Fruit fly (Drosophila melanogaster) whole organism, embryonic: ENCODE data around the gene CG14036.

Source experiments
- Abd-B ChIP-seq: fragments of 200-800 bp; sonication (Bioruptor generic); optimal IDR thresholded peaks from 2 replicates; lab custom pipeline; 2018; ENCODE audit warnings: missing biosample characterization, mild to moderate bottlenecking, missing genetic modification characterization, moderate library complexity
- Atf-2 ChIP-seq: fragments of 200-800 bp; sonication (Bioruptor generic); optimal IDR thresholded peaks from 2 replicates; lab custom pipeline; 2016; ENCODE audit warnings: missing biosample characterization, missing genetic modification characterization
- BtbVII ChIP-seq: fragments of 200-800 bp; sonication (Bioruptor generic); optimal IDR thresholded peaks from 3 replicates; lab custom pipeline; 2017; ENCODE audit warnings: missing biosample characterization, mild to moderate bottlenecking, missing genetic modification characterization
- CG15601 ChIP-seq: fragments of 200-800 bp; sonication (Bioruptor generic); optimal IDR thresholded peaks from 3 replicates; lab custom pipeline; 2019; ENCODE audit warnings: missing biosample characterization, mild to moderate bottlenecking, missing genetic modification characterization, moderate library complexity
- CG15696 ChIP-seq: fragments of 200-800 bp; sonication (Bioruptor generic); optimal IDR thresholded peaks from 2 replicates; lab custom pipeline; 2019; ENCODE audit warnings: missing biosample characterization, mild to moderate bottlenecking, missing genetic modification characterization, moderate library complexity
- CG17568 ChIP-seq: fragments of 200-800 bp; sonication (Bioruptor generic); optimal IDR thresholded peaks from 2 replicates; lab custom pipeline; 2018; ENCODE audit warnings: missing biosample characterization, mild to moderate bottlenecking, missing genetic modification characterization, moderate library complexity
- CG17612 ChIP-seq: fragments of 200-800 bp; sonication (Bioruptor generic); IDR thresholded peaks from 2 replicates; pipeline ENCODE4 v1.3.6; 2022; ENCODE audit warnings: missing biosample characterization, missing genetic modification characterization
- CG1792 ChIP-seq: fragments of 200-800 bp; sonication (Bioruptor generic); optimal IDR thresholded peaks from 2 replicates; lab custom pipeline; 2016; ENCODE audit warnings: missing biosample characterization, missing genetic modification characterization
- CG30020 ChIP-seq: fragments of 200-800 bp; optimal IDR thresholded peaks from 2 replicates; lab custom pipeline; 2019; ENCODE audit warnings: missing biosample characterization, mild to moderate bottlenecking, missing genetic modification characterization, moderate library complexity
- CG4730 ChIP-seq: fragments of 200-800 bp; sonication (Bioruptor generic); IDR thresholded peaks from 2 replicates; pipeline ENCODE4 v1.3.6; 2022; ENCODE audit warnings: missing biosample characterization, missing genetic modification characterization
- CG5180 ChIP-seq: fragments of 200-800 bp; sonication (Bioruptor generic); optimal IDR thresholded peaks from 3 replicates; lab custom pipeline; 2017; ENCODE audit warnings: missing biosample characterization, missing genetic modification characterization, mild to moderate bottlenecking, moderate library complexity, missing genetic modification reagents
- CG7357 ChIP-seq: fragments of 200-800 bp; sonication (Bioruptor generic); IDR thresholded peaks from 3 replicates; pipeline ENCODE4 v1.3.6; 2022; ENCODE audit warnings: missing biosample characterization, missing genetic modification characterization
- CG7928 ChIP-seq: fragments of 200-800 bp; sonication (Bioruptor generic); optimal IDR thresholded peaks from 2 replicates; lab custom pipeline; 2017; ENCODE audit warnings: missing biosample characterization, mild to moderate bottlenecking, missing genetic modification characterization
- CG8924 ChIP-seq: fragments of 200-800 bp; optimal IDR thresholded peaks from 3 replicates; lab custom pipeline; 2019; ENCODE audit warnings: missing biosample characterization, mild to moderate bottlenecking, missing genetic modification characterization, moderate library complexity
- CG9215 ChIP-seq: fragments of 200-800 bp; sonication (Bioruptor generic); IDR thresholded peaks from 2 replicates; pipeline ENCODE4 v1.3.6; 2022; ENCODE audit warnings: missing biosample characterization, missing genetic modification characterization
- CrebB ChIP-seq: fragments of 200-800 bp; sonication (Bioruptor generic); optimal IDR thresholded peaks from 3 replicates; lab custom pipeline; 2018; ENCODE audit warnings: missing biosample characterization, mild to moderate bottlenecking, missing genetic modification characterization
- Doc2 ChIP-seq: fragments of 200-800 bp; sonication (Bioruptor generic); IDR thresholded peaks from 2 replicates; pipeline ENCODE4 v1.3.6; 2022; ENCODE audit warnings: missing biosample characterization, missing genetic modification characterization
- Ets65A ChIP-seq: fragments of 200-800 bp; sonication (Bioruptor generic); peaks from one replicate; lab custom pipeline; 2016; ENCODE audit warnings: missing biosample characterization, missing genetic modification characterization
- Ets97D ChIP-seq: fragments of 200-800 bp; sonication (Bioruptor generic); optimal IDR thresholded peaks from 3 replicates; lab custom pipeline; 2016; ENCODE audit warnings: missing biosample characterization, missing genetic modification characterization
- GATAe ChIP-seq: fragments of 200-800 bp; sonication (Bioruptor generic); conservative IDR thresholded peaks from 2 replicates; pipeline ENCODE4 v1.3.6; 2022; ENCODE audit warnings: missing biosample characterization, missing genetic modification characterization
- HLHmδ ChIP-seq: fragments of 200-800 bp; sonication (Bioruptor generic); optimal IDR thresholded peaks from 2 replicates; lab custom pipeline; 2018; ENCODE audit warnings: missing biosample characterization, mild to moderate bottlenecking, missing genetic modification characterization, moderate library complexity
- Hr39 ChIP-seq: fragments of >200 bp; optimal IDR thresholded peaks from 2 replicates; lab custom pipeline; 2017
- Hsf ChIP-seq: fragments of 200-800 bp; sonication (Bioruptor generic); optimal IDR thresholded peaks from 3 replicates; lab custom pipeline; 2016; ENCODE audit warnings: missing biosample characterization, missing genetic modification characterization
- MBD-R2 ChIP-seq: fragments of 200-800 bp; sonication (Bioruptor generic); IDR thresholded peaks from 2 replicates; pipeline ENCODE4 v1.3.6; 2022; ENCODE audit warnings: missing biosample characterization, missing genetic modification characterization
- MESR4 ChIP-seq: fragments of 200-800 bp; sonication (Bioruptor generic); optimal IDR thresholded peaks from 2 replicates; lab custom pipeline; 2018; ENCODE audit warnings: missing biosample characterization, mild to moderate bottlenecking, missing genetic modification characterization, moderate library complexity
- Mad ChIP-seq: fragments of 200-800 bp; sonication (Bioruptor generic); optimal IDR thresholded peaks from 2 replicates; lab custom pipeline; 2016; ENCODE audit warnings: missing biosample characterization, missing genetic modification characterization
- TFAM ChIP-seq: fragments of 200-800 bp; sonication (Bioruptor generic); optimal IDR thresholded peaks from 2 replicates; lab custom pipeline; 2017; ENCODE audit warnings: missing biosample characterization, missing genetic modification characterization, inconsistent platforms
- ato ChIP-seq: fragments of 200-800 bp; sonication (Bioruptor generic); IDR thresholded peaks from 2 replicates; pipeline ENCODE4 v1.3.6; 2022; ENCODE audit warnings: missing biosample characterization, missing genetic modification characterization; ENCODE audit not compliant: partially characterized antibody
- bbx ChIP-seq: fragments of 200-800 bp; sonication (Bioruptor generic); IDR thresholded peaks from 2 replicates; pipeline ENCODE4 v1.3.6; 2022; ENCODE audit warnings: missing biosample characterization, missing genetic modification characterization; ENCODE audit not compliant: partially characterized antibody
- chinmo ChIP-seq: fragments of 200-800 bp; sonication (Bioruptor generic); IDR thresholded peaks from 4 replicates; pipeline ENCODE4 v1.3.6; 2022; ENCODE audit warnings: missing biosample characterization, missing genetic modification characterization; ENCODE audit not compliant: partially characterized antibody
- ftz-f1 ChIP-seq: fragments of 200-800 bp; sonication (Bioruptor generic); optimal IDR thresholded peaks from 2 replicates; lab custom pipeline; 2016; ENCODE audit warnings: missing biosample characterization, missing genetic modification characterization
- gcm ChIP-seq: fragments of 200-800 bp; sonication (Bioruptor generic); optimal IDR thresholded peaks from 2 replicates; lab custom pipeline; 2019; ENCODE audit warnings: missing biosample characterization, mild to moderate bottlenecking, missing genetic modification characterization, moderate library complexity
- jigr1 ChIP-seq: fragments of 200-800 bp; sonication (Bioruptor generic); IDR thresholded peaks from 3 replicates; pipeline ENCODE4 v1.3.6; 2022; ENCODE audit warnings: missing biosample characterization, missing genetic modification characterization
- peb ChIP-seq: fragments of 200-800 bp; sonication (Bioruptor generic); IDR thresholded peaks from 2 replicates; pipeline ENCODE4 v1.3.6; 2022; ENCODE audit warnings: missing biosample characterization, missing genetic modification characterization
- pfk ChIP-seq: fragments of 200-800 bp; sonication (Bioruptor generic); optimal IDR thresholded peaks from 2 replicates; lab custom pipeline; 2018; ENCODE audit warnings: missing biosample characterization, mild to moderate bottlenecking, missing genetic modification characterization, moderate library complexity
- pho ChIP-seq: fragments of 200-800 bp; sonication (Bioruptor generic); optimal IDR thresholded peaks from 2 replicates; lab custom pipeline; 2016; ENCODE audit warnings: missing biosample characterization, missing genetic modification characterization
- row ChIP-seq: fragments of 200-800 bp; sonication (Bioruptor generic); IDR thresholded peaks from 3 replicates; pipeline ENCODE4 v1.3.6; 2022; ENCODE audit warnings: missing biosample characterization, missing genetic modification characterization
- sens ChIP-seq: fragments of 200-800 bp; sonication (Bioruptor generic); peaks from one replicate; lab custom pipeline; 2016; ENCODE audit warnings: missing biosample characterization, missing genetic modification characterization
- sisA ChIP-seq: fragments of 200-800 bp; sonication (Bioruptor generic); IDR thresholded peaks from 2 replicates; pipeline ENCODE4 v1.3.6; 2022; ENCODE audit warnings: missing biosample characterization, missing genetic modification characterization
- so ChIP-seq: fragments of 200-800 bp; sonication (Bioruptor generic); IDR thresholded peaks from 3 replicates; pipeline ENCODE4 v1.3.6; 2022; ENCODE audit warnings: missing biosample characterization, missing genetic modification characterization
- sqz ChIP-seq: fragments of 200-800 bp; sonication (Bioruptor generic); optimal IDR thresholded peaks from 3 replicates; lab custom pipeline; 2018; ENCODE audit warnings: missing biosample characterization, mild to moderate bottlenecking, missing genetic modification characterization
- trh ChIP-seq: fragments of 200-800 bp; sonication (Bioruptor generic); optimal IDR thresholded peaks from 2 replicates; lab custom pipeline; 2016; ENCODE audit warnings: missing biosample characterization, missing genetic modification characterization
- ttk ChIP-seq: fragments of 200-800 bp; sonication (Bioruptor generic); IDR thresholded peaks from 2 replicates; pipeline ENCODE4 v2.1.2; 2022; ENCODE audit warnings: missing biosample characterization, missing genetic modification characterization
- unpg ChIP-seq: fragments of 200-800 bp; sonication (Bioruptor generic); optimal IDR thresholded peaks from 3 replicates; lab custom pipeline; 2018; ENCODE audit warnings: missing biosample characterization, mild to moderate bottlenecking, missing genetic modification characterization, moderate library complexity
- zf30C ChIP-seq: fragments of 200-800 bp; sonication (Bioruptor generic); optimal IDR thresholded peaks from 3 replicates; lab custom pipeline; 2018; ENCODE audit warnings: missing biosample characterization, mild to moderate bottlenecking, missing genetic modification characterization
- zfh1 ChIP-seq: fragments of 200-800 bp; sonication (Bioruptor generic); IDR thresholded peaks from 3 replicates; pipeline ENCODE4 v1.3.6; 2022; ENCODE audit warnings: missing biosample characterization, missing genetic modification characterization

CG14036 gene

DNA sequence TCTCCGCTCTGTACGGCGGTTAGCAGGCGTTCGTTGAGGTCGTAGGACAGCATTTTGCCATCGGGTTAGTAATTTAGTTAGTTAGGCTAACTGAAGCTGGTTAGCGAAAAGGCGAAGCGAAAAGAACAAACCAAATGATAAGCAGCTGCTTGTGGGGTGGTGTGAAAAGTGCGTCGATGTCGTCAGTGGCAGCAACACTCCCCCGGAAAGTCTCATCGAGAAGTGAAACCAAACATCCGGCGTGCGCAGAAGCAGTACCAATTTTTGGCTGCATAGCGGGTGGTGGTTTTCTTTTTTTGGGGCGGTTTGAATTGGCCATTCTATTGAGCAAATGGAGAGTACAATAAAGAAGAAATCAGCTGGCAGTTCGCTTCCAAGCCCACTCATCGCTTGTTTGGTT lies 4.0 kb downstream of the CG14036 start, which contains the start of gene CG9121 (continued):
- TF ChIP-seq ato (GFP tag; lab: Robert Waterston, UW): no peak
- no peak for TF ChIP-seq ftz-f1 (GFP tag; lab: Kevin White, UChicago)
- no peak for TF ChIP-seq CG7928 (GFP tag; lab: Kevin White, UChicago)
- peak; percentile 47 for TF ChIP-seq MESR4 (GFP tag; lab: Kevin White, UChicago)
- no peak for TF ChIP-seq HLHmδ (GFP tag; lab: Kevin White, UChicago)
- TF ChIP-seq zfh1: no peak
- no peak for TF ChIP-seq sqz
- TF ChIP-seq, all 482 proteins: peak for 9

DNA sequence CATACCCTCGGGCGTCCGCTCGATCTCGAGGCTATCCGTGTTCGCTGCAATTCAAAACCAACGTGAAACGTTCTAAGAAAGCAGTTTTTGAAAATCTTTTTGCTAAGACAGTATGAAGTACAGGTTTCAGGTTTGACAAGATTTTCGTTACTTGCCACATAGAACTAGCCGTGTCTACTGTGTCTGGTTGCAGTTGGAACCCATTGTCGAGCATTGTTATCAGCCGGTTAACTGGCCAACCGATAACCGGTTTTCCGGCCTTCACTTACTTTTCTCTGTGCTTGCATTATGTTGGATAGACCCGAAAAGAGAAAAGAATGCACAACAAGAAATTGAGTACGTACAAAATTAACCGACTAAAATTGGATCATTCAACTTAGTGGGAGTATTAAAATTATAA lies 4.8 kb downstream of the CG14036 start:
- no peak for TF ChIP-seq MBD-R2 (GFP tag; lab: Robert Waterston, UW)
- no peak for TF ChIP-seq CG7357 (GFP tag; lab: Robert Waterston, UW)
- TF ChIP-seq CG5180 (GFP tag; lab: Kevin White, UChicago): peak; percentile 93
- TF ChIP-seq sisA (GFP tag; lab: Robert Waterston, UW): no peak
- TF ChIP-seq TFAM (GFP tag; lab: Kevin White, UChicago): no peak
- no peak for TF ChIP-seq Doc2 (GFP tag; lab: Robert Waterston, UW)
- TF ChIP-seq CG17568: no peak
- TF ChIP-seq ttk (GFP tag; lab: Robert Waterston, UW): peak; percentile 38; the same call in 1 of the 2 replicates
- TF ChIP-seq pho: no peak
- TF ChIP-seq bbx (GFP tag; lab: Robert Waterston, UW): 0 out of 2 replicates have a peak, but pooled peaks have one; percentile 15
- peak; percentile 29 for TF ChIP-seq CG15601
- no peak for TF ChIP-seq Mad (GFP tag; lab: Kevin White, UChicago)
- no peak for TF ChIP-seq Abd-B (GFP tag; lab: Kevin White, UChicago)
- no peak for TF ChIP-seq CG9215 (GFP tag; lab: Robert Waterston, UW)
- peak; percentile 67 for TF ChIP-seq zf30C (GFP tag; lab: Kevin White, UChicago)
- no peak for TF ChIP-seq Hsf
- no peak for TF ChIP-seq chinmo (GFP tag; lab: Robert Waterston, UW)
- no peak for TF ChIP-seq GATAe (GFP tag; lab: Robert Waterston, UW)
- TF ChIP-seq CG17612 (GFP tag; lab: Robert Waterston, UW): no peak

DNA sequence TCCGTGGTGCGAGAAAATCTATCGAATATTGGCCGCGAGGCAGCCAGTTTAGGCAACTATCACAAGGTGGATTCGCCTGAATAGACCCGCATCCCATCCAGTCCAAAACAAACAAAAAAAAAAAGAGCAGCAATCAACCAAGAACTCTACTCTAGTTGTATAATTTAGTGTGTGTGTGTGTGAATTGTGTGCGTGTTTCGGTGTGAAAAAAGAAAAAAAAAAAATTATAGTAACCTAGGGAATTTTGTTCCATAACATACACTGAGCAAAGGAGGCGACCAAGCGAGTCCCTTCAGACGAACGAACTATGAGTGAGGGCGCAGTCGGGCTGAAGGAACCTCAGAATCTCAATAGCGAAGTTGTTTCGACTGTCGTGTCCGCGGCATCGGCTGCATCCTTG lies 8.6 kb downstream of the CG14036 start:
- TF ChIP-seq Ets97D (GFP tag; lab: Kevin White, UChicago) (no peak), gcm (GFP tag; lab: Kevin White, UChicago) (peak; percentile 11), Ets65A (GFP tag; lab: Kevin White, UChicago) (peak; percentile 93)

DNA sequence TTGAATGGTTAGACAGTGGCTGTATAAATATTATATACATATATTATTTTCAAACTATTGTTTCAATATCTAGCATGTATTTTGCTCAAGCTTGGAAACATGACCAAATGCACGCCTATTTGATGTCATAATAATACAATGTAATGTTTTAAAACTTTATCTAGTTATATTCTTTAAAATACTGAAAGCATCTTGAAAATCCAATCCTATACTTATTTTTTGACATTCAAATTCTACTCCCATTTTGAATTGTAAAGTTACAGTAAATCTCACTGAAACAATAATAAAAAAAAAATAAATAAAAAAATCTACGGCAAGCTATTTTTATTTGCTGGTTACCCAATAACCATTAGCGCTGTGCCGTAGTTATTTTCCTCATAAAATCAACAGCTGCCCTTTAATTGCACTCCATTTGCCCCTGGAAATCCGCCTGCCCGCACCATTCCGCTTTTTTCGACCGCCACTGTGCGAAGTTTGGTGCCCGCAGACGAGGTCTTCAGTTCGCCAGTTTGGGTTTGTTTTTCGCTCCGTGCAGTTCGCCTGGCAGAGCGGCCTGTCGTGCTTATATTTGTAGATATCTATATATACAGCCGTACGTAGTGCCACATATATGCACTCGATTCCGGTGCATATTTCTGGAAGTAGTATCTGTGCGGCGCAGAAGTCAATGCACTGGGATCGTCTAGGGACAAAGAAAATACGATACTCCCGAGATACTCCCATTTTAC lies 9.8 kb downstream of the CG14036 start:
- no peak for TF ChIP-seq jigr1 (GFP tag; lab: Robert Waterston, UW)
- no peak for TF ChIP-seq CrebB (tag; lab: Kevin White, UChicago)
- no peak for TF ChIP-seq Hr39 (lab: Kevin White, UChicago)
- TF ChIP-seq row (GFP tag; lab: Robert Waterston, UW): peak; percentile 71
- TF ChIP-seq pfk (GFP tag; lab: Kevin White, UChicago): no peak
- TF ChIP-seq CG8924 (tag; lab: Kevin White, UChicago): peak; percentile 57
- TF ChIP-seq unpg (GFP tag; lab: Kevin White, UChicago): peak; percentile 52
- peak; percentile 13 for TF ChIP-seq Atf-2
- peak; percentile 19 for TF ChIP-seq trh (GFP tag; lab: Kevin White, UChicago)
- 0 out of 3 replicates have a peak, but pooled peaks have one; percentile 39 for TF ChIP-seq so (GFP tag; lab: Robert Waterston, UW)
- TF ChIP-seq CG4730 (GFP tag; lab: Robert Waterston, UW): 0 out of 2 replicates have a peak, but pooled peaks have one; percentile 14
- no peak for TF ChIP-seq CG15696 (tag; lab: Kevin White, UChicago)
- no peak for TF ChIP-seq peb (GFP tag; lab: Robert Waterston, UW)
- TF ChIP-seq BtbVII (GFP tag; lab: Kevin White, UChicago): peak; percentile 46
- peak; percentile 43 for TF ChIP-seq ftz-f1 (GFP tag; lab: Kevin White, UChicago)
- TF ChIP-seq CG30020: no peak
- TF ChIP-seq CG1792: no peak
- peak; percentile 80 for TF ChIP-seq sens (GFP tag; lab: Kevin White, UChicago)
- TF ChIP-seq Hsf: peak; percentile 27
